Fruit fly (Drosophila melanogaster) whole organism, embryonic: ENCODE measurements around the gene ATPsynC.
A peak's percentile ranks its signal among the peaks of the same experiment; 100 is the strongest.

ENCODE experiments used
- Atf3 ChIP-seq: fragments of 200-800 bp; sonication (Bioruptor generic); optimal IDR thresholded peaks from 3 replicates; lab custom pipeline; 2016; ENCODE audit warnings: missing biosample characterization, missing genetic modification characterization
- B-H2 ChIP-seq: fragments of 200-800 bp; sonication (Bioruptor generic); optimal IDR thresholded peaks from 2 replicates; lab custom pipeline; 2018; ENCODE audit warnings: missing biosample characterization, mild to moderate bottlenecking, missing genetic modification characterization
- Bteb2 ChIP-seq: fragments of 200-800 bp; sonication (Bioruptor generic); optimal IDR thresholded peaks from 2 replicates; lab custom pipeline; 2016; ENCODE audit warnings: missing biosample characterization, missing genetic modification characterization
- CG10321 ChIP-seq: fragments of 200-800 bp; sonication (Bioruptor generic); IDR thresholded peaks from 2 replicates; pipeline ENCODE4 v1.3.6; 2022; ENCODE audit warnings: missing biosample characterization, missing genetic modification characterization
- CG10431 ChIP-seq: fragments of 200-800 bp; sonication (Bioruptor generic); optimal IDR thresholded peaks from 3 replicates; lab custom pipeline; 2018; ENCODE audit warnings: missing biosample characterization, mild to moderate bottlenecking, missing genetic modification characterization
- CG10543 ChIP-seq: fragments of 200-800 bp; sonication (Bioruptor generic); optimal IDR thresholded peaks from 3 replicates; lab custom pipeline; 2017; ENCODE audit warnings: missing biosample characterization, mild to moderate bottlenecking, missing genetic modification characterization, moderate library complexity
- CG11093 ChIP-seq: fragments of 200-800 bp; sonication (Bioruptor generic); IDR thresholded peaks from 3 replicates; pipeline ENCODE4 v1.3.6; 2022; ENCODE audit warnings: missing biosample characterization, missing genetic modification characterization
- CG12744 ChIP-seq: fragments of 200-800 bp; sonication (Bioruptor generic); optimal IDR thresholded peaks from 2 replicates; lab custom pipeline; 2016; ENCODE audit warnings: missing biosample characterization, missing genetic modification characterization
- CG14014 ChIP-seq: fragments of 200-800 bp; sonication (Bioruptor generic); IDR thresholded peaks from 2 replicates; pipeline ENCODE4 v1.3.6; 2022; ENCODE audit warnings: missing biosample characterization, missing genetic modification characterization
- CG14860 ChIP-seq: fragments of 200-800 bp; sonication (Bioruptor generic); IDR thresholded peaks from 3 replicates; pipeline ENCODE4 v1.3.6; 2022; ENCODE audit warnings: missing biosample characterization, missing genetic modification characterization; ENCODE audit not compliant: partially characterized antibody
- CG15073 ChIP-seq: fragments of 200-800 bp; sonication (Bioruptor generic); optimal IDR thresholded peaks from 2 replicates; lab custom pipeline; 2016; ENCODE audit warnings: missing biosample characterization, missing genetic modification characterization
- CG15479 ChIP-seq: fragments of 200-800 bp; sonication (Bioruptor generic); optimal IDR thresholded peaks from 3 replicates; lab custom pipeline; 2019; ENCODE audit warnings: missing biosample characterization, mild to moderate bottlenecking, missing genetic modification characterization, moderate library complexity
- CG15601 ChIP-seq: fragments of 200-800 bp; sonication (Bioruptor generic); optimal IDR thresholded peaks from 3 replicates; lab custom pipeline; 2019; ENCODE audit warnings: missing biosample characterization, mild to moderate bottlenecking, missing genetic modification characterization, moderate library complexity
- CG17328 ChIP-seq: fragments of 200-800 bp; sonication (Bioruptor generic); IDR thresholded peaks from 2 replicates; pipeline ENCODE4 v1.3.6; 2022; ENCODE audit warnings: missing biosample characterization, missing genetic modification characterization
- CG17385 ChIP-seq: fragments of 200-800 bp; sonication (Bioruptor generic); optimal IDR thresholded peaks from 3 replicates; lab custom pipeline; 2018; ENCODE audit warnings: missing biosample characterization, mild to moderate bottlenecking, missing genetic modification characterization
- CG17829 ChIP-seq: fragments of 200-800 bp; optimal IDR thresholded peaks from 2 replicates; lab custom pipeline; 2019; ENCODE audit warnings: missing biosample characterization, mild to moderate bottlenecking, missing genetic modification characterization, moderate library complexity
- CG18764 ChIP-seq: fragments of 200-800 bp; sonication (Bioruptor generic); optimal IDR thresholded peaks from 3 replicates; lab custom pipeline; 2016; ENCODE audit warnings: missing biosample characterization, missing genetic modification characterization
- CG2889 ChIP-seq: fragments of 200-800 bp; sonication (Bioruptor generic); IDR thresholded peaks from 3 replicates; pipeline ENCODE4 v1.3.6; 2022; ENCODE audit warnings: missing biosample characterization, missing genetic modification characterization
- CG34422 ChIP-seq: fragments of 200-800 bp; sonication (Bioruptor generic); IDR thresholded peaks from 3 replicates; pipeline ENCODE4 v1.3.6; 2022; ENCODE audit warnings: missing biosample characterization, missing genetic modification characterization
- CG5953 ChIP-seq: fragments of 200-800 bp; sonication (Bioruptor generic); IDR thresholded peaks from 2 replicates; pipeline ENCODE4 v1.3.6; 2022; ENCODE audit warnings: missing biosample characterization, missing genetic modification characterization
- CG6175 ChIP-seq: fragments of 200-800 bp; sonication (Bioruptor generic); IDR thresholded peaks from 3 replicates; pipeline ENCODE4 v1.3.6; 2022; ENCODE audit warnings: missing biosample characterization, missing genetic modification characterization
- CG6683 ChIP-seq: fragments of 200-800 bp; sonication (Bioruptor generic); optimal IDR thresholded peaks from 2 replicates; lab custom pipeline; 2017; ENCODE audit warnings: missing biosample characterization, mild to moderate bottlenecking, missing genetic modification characterization, missing genetic modification reagents
- CG6791 ChIP-seq: fragments of 200-800 bp; sonication (Bioruptor generic); IDR thresholded peaks from 3 replicates; pipeline ENCODE4 v1.3.6; 2022; ENCODE audit warnings: missing biosample characterization, missing genetic modification characterization; ENCODE audit not compliant: partially characterized antibody
- CG7839 ChIP-seq: fragments of 200-800 bp; sonication (Bioruptor generic); optimal IDR thresholded peaks from 3 replicates; lab custom pipeline; 2018; ENCODE audit warnings: missing biosample characterization, mild to moderate bottlenecking, missing genetic modification characterization, moderate library complexity
- CG8359 ChIP-seq: fragments of 200-800 bp; sonication (Bioruptor generic); optimal IDR thresholded peaks from 2 replicates; lab custom pipeline; 2017; ENCODE audit warnings: missing biosample characterization, mild to moderate bottlenecking, missing genetic modification characterization, borderline replicate concordance
- CG9876 ChIP-seq: fragments of 200-800 bp; sonication (Bioruptor generic); optimal IDR thresholded peaks from 2 replicates; lab custom pipeline; 2016; ENCODE audit warnings: missing biosample characterization, missing genetic modification characterization
- Dip3 ChIP-seq: fragments of 200-800 bp; sonication (Bioruptor generic); optimal IDR thresholded peaks from 3 replicates; lab custom pipeline; 2016; ENCODE audit warnings: missing biosample characterization, missing genetic modification characterization
- E2f2 ChIP-seq: fragments of 200-800 bp; sonication (Bioruptor generic); IDR thresholded peaks from 2 replicates; pipeline ENCODE4 v1.3.6; 2022; ENCODE audit warnings: missing biosample characterization, missing genetic modification characterization
- Gsc ChIP-seq: fragments of 200-800 bp; sonication (Bioruptor generic); IDR thresholded peaks from 2 replicates; pipeline ENCODE4 v1.3.6; 2022; ENCODE audit warnings: missing biosample characterization, missing genetic modification characterization
- HLHmδ ChIP-seq: fragments of 200-800 bp; sonication (Bioruptor generic); optimal IDR thresholded peaks from 2 replicates; lab custom pipeline; 2018; ENCODE audit warnings: missing biosample characterization, mild to moderate bottlenecking, missing genetic modification characterization, moderate library complexity
- Hmr ChIP-seq: fragments of 200-800 bp; sonication (Bioruptor generic); optimal IDR thresholded peaks from 3 replicates; lab custom pipeline; 2017; ENCODE audit warnings: mild to moderate bottlenecking, missing biosample characterization, missing genetic modification reagents, missing genetic modification characterization
- Hr51 ChIP-seq, 2 experiments: fragments of 200-800 bp; sonication (Bioruptor generic); optimal IDR thresholded peaks; 2 replicates in 1 of 2; 3 replicates in 1 of 2; lab custom pipeline; 2016 to 2018; ENCODE audit warnings: missing biosample characterization in 2 of 2, missing genetic modification characterization in 2 of 2, mild to moderate bottlenecking in 1 of 2, moderate library complexity in 1 of 2
- NC2β ChIP-seq: fragments of 200-800 bp; sonication (Bioruptor generic); optimal IDR thresholded peaks from 2 replicates; lab custom pipeline; 2016; ENCODE audit warnings: missing biosample characterization, missing genetic modification characterization
- Oaz ChIP-seq: fragments of 200-800 bp; sonication (Bioruptor generic); IDR thresholded peaks from 2 replicates; pipeline ENCODE4 v1.3.6; 2022; ENCODE audit warnings: missing biosample characterization, missing genetic modification characterization
- Oli ChIP-seq: fragments of 200-800 bp; sonication (Bioruptor generic); optimal IDR thresholded peaks from 2 replicates; lab custom pipeline; 2018; ENCODE audit warnings: missing biosample characterization, mild to moderate bottlenecking, missing genetic modification characterization, moderate library complexity
- Sry-β ChIP-seq: fragments of 200-800 bp; sonication (Bioruptor generic); optimal IDR thresholded peaks from 2 replicates; lab custom pipeline; 2018; ENCODE audit warnings: missing biosample characterization, mild to moderate bottlenecking, missing genetic modification characterization, moderate library complexity
- Tbp ChIP-seq: fragments of >200 bp; optimal IDR thresholded peaks from 2 replicates; lab custom pipeline; 2018; ENCODE audit warnings: missing biosample characterization, missing genetic modification characterization
- ac ChIP-seq: fragments of 200-800 bp; sonication (Bioruptor generic); optimal IDR thresholded peaks from 3 replicates; lab custom pipeline; 2017; ENCODE audit warnings: missing biosample characterization, mild to moderate bottlenecking, missing genetic modification characterization
- bsh ChIP-seq, 2 experiments: fragments of 200-800 bp; sonication (Bioruptor generic); optimal IDR thresholded peaks; 2 replicates each; lab custom pipeline; 2017 to 2018; ENCODE audit warnings: mild to moderate bottlenecking in 2 of 2, missing biosample characterization in 2 of 2, missing genetic modification characterization in 2 of 2, moderate library complexity in 1 of 2
- cg ChIP-seq: fragments of 200-800 bp; sonication (Bioruptor generic); optimal IDR thresholded peaks from 3 replicates; lab custom pipeline; 2019; ENCODE audit warnings: missing biosample characterization, mild to moderate bottlenecking, missing genetic modification characterization, moderate library complexity
- da ChIP-seq: fragments of 200-800 bp; sonication (Bioruptor generic); optimal IDR thresholded peaks from 2 replicates; lab custom pipeline; 2016; ENCODE audit warnings: missing biosample characterization, missing genetic modification characterization
- dmrt99B ChIP-seq: fragments of 200-800 bp; sonication (Bioruptor generic); optimal IDR thresholded peaks from 2 replicates; lab custom pipeline; 2018; ENCODE audit warnings: missing biosample characterization, mild to moderate bottlenecking, missing genetic modification characterization, moderate library complexity
- dpn ChIP-seq, 2 experiments: fragments of 200-800 bp; sonication (Bioruptor generic); optimal IDR thresholded peaks; 3 replicates each; lab custom pipeline; 2016; ENCODE audit warnings: missing biosample characterization in 2 of 2, missing genetic modification characterization in 2 of 2
- fd64A ChIP-seq: fragments of 200-800 bp; sonication (Bioruptor generic); optimal IDR thresholded peaks from 3 replicates; lab custom pipeline; 2018; ENCODE audit warnings: missing biosample characterization, mild to moderate bottlenecking, missing genetic modification characterization
- fru ChIP-seq: fragments of >200 bp; optimal IDR thresholded peaks from 2 replicates; lab custom pipeline; 2017
- ftz-f1 ChIP-seq: fragments of 200-800 bp; sonication (Bioruptor generic); optimal IDR thresholded peaks from 2 replicates; lab custom pipeline; 2016; ENCODE audit warnings: missing biosample characterization, missing genetic modification characterization
- gfzf ChIP-seq: fragments of 200-800 bp; sonication (Bioruptor generic); optimal IDR thresholded peaks from 2 replicates; lab custom pipeline; 2016; ENCODE audit warnings: missing biosample characterization, mild to moderate bottlenecking, missing genetic modification characterization, moderate library complexity
- klu ChIP-seq: fragments of 200-800 bp; sonication (Bioruptor generic); IDR thresholded peaks from 2 replicates; pipeline ENCODE4 v1.3.6; 2022; ENCODE audit warnings: missing biosample characterization, missing genetic modification characterization
- luna ChIP-seq: fragments of 200-800 bp; sonication (Bioruptor generic); optimal IDR thresholded peaks from 2 replicates; lab custom pipeline; 2016; ENCODE audit warnings: missing biosample characterization, missing genetic modification characterization
- onecut ChIP-seq: fragments of 200-800 bp; sonication (Bioruptor generic); IDR thresholded peaks from 2 replicates; pipeline ENCODE4 v1.3.6; 2022; ENCODE audit warnings: missing biosample characterization, missing genetic modification characterization
- psq ChIP-seq: fragments of 200-800 bp; sonication (Bioruptor generic); optimal IDR thresholded peaks from 2 replicates; lab custom pipeline; 2017; ENCODE audit warnings: missing biosample characterization, missing genetic modification characterization
- vnd ChIP-seq: fragments of 200-800 bp; sonication (Bioruptor generic); IDR thresholded peaks from 3 replicates; pipeline ENCODE4 v1.3.6; 2022; ENCODE audit warnings: missing biosample characterization, missing genetic modification characterization; ENCODE audit not compliant: partially characterized antibody

ATPsynC gene

DNA sequence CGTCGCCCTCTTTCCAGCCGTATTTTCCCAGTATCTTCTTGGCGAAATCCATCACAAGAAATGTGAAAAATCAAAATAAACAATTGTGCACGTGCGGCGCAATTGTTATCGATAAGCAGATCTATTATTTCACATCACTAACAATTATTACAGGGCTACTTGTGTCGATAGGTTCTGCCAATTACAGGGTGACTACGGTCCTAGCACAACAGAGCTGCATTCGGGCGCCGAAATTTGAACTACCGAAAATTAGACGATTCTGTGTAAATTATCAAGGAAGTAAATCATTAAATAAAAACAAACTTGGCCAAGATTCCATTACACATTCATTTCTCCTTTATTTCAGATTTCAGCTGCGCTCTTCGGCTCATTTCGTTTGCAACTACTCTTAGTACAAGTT is 3.6 kb downstream of the ATPsynC start, which contains the start of gene CG15561 (continued):
- no peak for TF ChIP-seq CG5953
- TF ChIP-seq CG17829 (tag; lab: Kevin White, UChicago) = peak; percentile 47
- TF ChIP-seq CG17385 = no peak
- TF ChIP-seq fd64A (GFP tag; lab: Kevin White, UChicago) = peak; percentile 60
- TF ChIP-seq CG15073 (GFP tag; lab: Kevin White, UChicago) = no peak
- TF ChIP-seq da (GFP tag; lab: Kevin White, UChicago) = no peak
- no peak for TF ChIP-seq cg
- no peak for TF ChIP-seq CG14014 (GFP tag; lab: Robert Waterston, UW)
- TF ChIP-seq CG17328 (GFP tag; lab: Robert Waterston, UW) = no peak
- peak; percentile 22 for TF ChIP-seq Sry-β (GFP tag; lab: Kevin White, UChicago)
- no peak for TF ChIP-seq CG18764 (GFP tag; lab: Kevin White, UChicago)
- no peak for TF ChIP-seq CG8359 (GFP tag; lab: Kevin White, UChicago)
- peak; percentile 27 for TF ChIP-seq CG9876
- TF ChIP-seq Atf3 (GFP tag; lab: Kevin White, UChicago) = no peak
- TF ChIP-seq bsh (GFP tag; optimal IDR thresholded peaks at IDR 0.05; lab: Kevin White, UChicago) = no peak
- peak; percentile 97 for TF ChIP-seq CG15479 (GFP tag; lab: Kevin White, UChicago)
- TF ChIP-seq CG10543 (GFP tag; lab: Kevin White, UChicago) = peak; percentile 52
- TF ChIP-seq Oaz (GFP tag; lab: Robert Waterston, UW) = no peak
- no peak for TF ChIP-seq CG12744 (GFP tag; lab: Kevin White, UChicago)
- no peak for TF ChIP-seq Gsc (GFP tag; lab: Robert Waterston, UW)
- TF ChIP-seq CG34422 (GFP tag; lab: Robert Waterston, UW) = no peak
- TF ChIP-seq psq (GFP tag; lab: Kevin White, UChicago) = no peak
- no peak for TF ChIP-seq CG11093
- TF ChIP-seq Tbp (GFP tag; lab: Kevin White, UChicago) = no peak
- no peak for TF ChIP-seq Oli
- TF ChIP-seq CG15601 (tag; lab: Kevin White, UChicago) = no peak
- no peak for TF ChIP-seq Bteb2
- TF ChIP-seq E2f2 (GFP tag; lab: Robert Waterston, UW) = no peak
- no peak for TF ChIP-seq CG2889 (GFP tag; lab: Robert Waterston, UW)
- no peak for TF ChIP-seq CG7839 (tag; lab: Kevin White, UChicago)
- TF ChIP-seq gfzf (GFP tag; lab: Kevin White, UChicago) = peak; percentile 42
- peak; percentile 84 for TF ChIP-seq HLHmδ (GFP tag; lab: Kevin White, UChicago)
- peak; percentile 44 for TF ChIP-seq NC2β (GFP tag; lab: Kevin White, UChicago)
- peak in 1 of 2 experiments; percentile 37 for TF ChIP-seq Hr51 (GFP tag; optimal IDR thresholded peaks at IDR 0.05; lab: Kevin White, UChicago)
- TF ChIP-seq luna (GFP tag; lab: Kevin White, UChicago) = no peak
- TF ChIP-seq dpn (GFP tag; optimal IDR thresholded peaks at IDR 0.05; lab: Kevin White, UChicago) = peak; percentile 38 to 67
- TF ChIP-seq Dip3 = no peak
- TF ChIP-seq klu (GFP tag; lab: Robert Waterston, UW) = no peak
- peak; percentile 18 for TF ChIP-seq ftz-f1 (GFP tag; lab: Kevin White, UChicago)
- TF ChIP-seq Hmr (GFP tag; lab: Kevin White, UChicago) = peak; percentile 67
- no peak for TF ChIP-seq dmrt99B (tag; lab: Kevin White, UChicago)
- TF ChIP-seq CG10431 (GFP tag; lab: Kevin White, UChicago) = peak; percentile 31
- no peak for TF ChIP-seq CG14860 (GFP tag; lab: Robert Waterston, UW)
- no peak for TF ChIP-seq vnd (GFP tag; lab: Robert Waterston, UW)
- TF ChIP-seq CG6791 (GFP tag; lab: Robert Waterston, UW) = no peak
- no peak for TF ChIP-seq CG6683 (GFP tag; lab: Kevin White, UChicago)
- no peak for TF ChIP-seq ac (GFP tag; lab: Kevin White, UChicago)
- TF ChIP-seq CG10321 (GFP tag; lab: Robert Waterston, UW) = no peak
- TF ChIP-seq onecut = peak; percentile 71
- peak; percentile 89 for TF ChIP-seq B-H2 (GFP tag; lab: Kevin White, UChicago)
- no peak for TF ChIP-seq fru
- TF ChIP-seq CG6175 (GFP tag; lab: Robert Waterston, UW) = no peak
